Fruit fly (Drosophila melanogaster) whole organism, embryonic: ENCODE results near the gene CG9682.

Experiments
- Atf6 ChIP-seq: fragments of 200-800 bp; sonication (Bioruptor generic); IDR thresholded peaks from 2 replicates; pipeline ENCODE4 v1.3.6; 2022; ENCODE audit warnings: missing biosample characterization, missing genetic modification characterization
- Bdp1 ChIP-seq: fragments of 200-800 bp; sonication (Bioruptor generic); optimal IDR thresholded peaks from 3 replicates; lab custom pipeline; 2016; ENCODE audit warnings: missing biosample characterization, missing genetic modification characterization
- CG10959 ChIP-seq: fragments of 200-800 bp; sonication (Bioruptor generic); IDR thresholded peaks from 2 replicates; pipeline ENCODE4 v1.3.6; 2022; ENCODE audit warnings: missing biosample characterization, missing genetic modification characterization
- CG11723 ChIP-seq: fragments of 200-800 bp; sonication (Bioruptor generic); optimal IDR thresholded peaks from 2 replicates; lab custom pipeline; 2017; ENCODE audit warnings: missing biosample characterization, mild to moderate bottlenecking, missing genetic modification characterization
- CG1603 ChIP-seq: fragments of 200-800 bp; sonication (Bioruptor generic); optimal IDR thresholded peaks from 2 replicates; lab custom pipeline; 2019; ENCODE audit warnings: missing biosample characterization, mild to moderate bottlenecking, missing genetic modification characterization, moderate library complexity
- CG18011 ChIP-seq: fragments of 200-800 bp; sonication (Bioruptor generic); optimal IDR thresholded peaks from 2 replicates; lab custom pipeline; 2017; ENCODE audit warnings: missing biosample characterization, missing genetic modification characterization, mild to moderate bottlenecking, moderate library complexity, missing genotype
- CG2202 ChIP-seq: fragments of 200-800 bp; sonication (Bioruptor generic); optimal IDR thresholded peaks from 2 replicates; lab custom pipeline; 2018; ENCODE audit warnings: missing biosample characterization, mild to moderate bottlenecking, missing genetic modification characterization
- CG2712 ChIP-seq: fragments of 200-800 bp; optimal IDR thresholded peaks from 3 replicates; lab custom pipeline; 2019; ENCODE audit warnings: missing biosample characterization, mild to moderate bottlenecking, missing genetic modification characterization, moderate library complexity
- CG31365 ChIP-seq: fragments of 200-800 bp; sonication (Bioruptor generic); optimal IDR thresholded peaks from 2 replicates; lab custom pipeline; 2018; ENCODE audit warnings: missing biosample characterization, mild to moderate bottlenecking, missing genetic modification characterization
- CG3163 ChIP-seq: fragments of 200-800 bp; sonication (Bioruptor generic); optimal IDR thresholded peaks from 3 replicates; lab custom pipeline; 2016; ENCODE audit warnings: missing biosample characterization, missing genetic modification characterization
- CG3726 ChIP-seq: fragments of 200-800 bp; sonication (Bioruptor generic); IDR thresholded peaks from 3 replicates; pipeline ENCODE4, ENCODE4 v1.3.6; 2022; ENCODE audit warnings: missing biosample characterization, missing genetic modification characterization
- CG4404 ChIP-seq: fragments of 200-800 bp; sonication (Bioruptor generic); IDR thresholded peaks from 2 replicates; pipeline ENCODE4 v1.3.6; 2022; ENCODE audit warnings: missing biosample characterization, missing genetic modification characterization
- CG8765 ChIP-seq: fragments of 200-800 bp; sonication (Bioruptor generic); IDR thresholded peaks from 2 replicates; pipeline ENCODE4 v1.3.6; 2022; ENCODE audit warnings: missing biosample characterization, missing genetic modification characterization
- CG9932 ChIP-seq: fragments of 200-800 bp; sonication (Bioruptor generic); IDR thresholded peaks from 2 replicates; pipeline ENCODE4 v1.3.6; 2022; ENCODE audit warnings: missing biosample characterization, missing genetic modification characterization
- Chrac-16 ChIP-seq: fragments of 200-800 bp; sonication (Bioruptor generic); optimal IDR thresholded peaks from 3 replicates; lab custom pipeline; 2016; ENCODE audit warnings: missing biosample characterization, missing genetic modification characterization
- Dfd ChIP-seq, 2 experiments: fragments of >200 bp; optimal IDR thresholded peaks; 2 replicates each; lab custom pipeline; 2017; ENCODE audit warnings: missing biosample characterization in 2 of 2, missing genetic modification characterization in 2 of 2
- Drgx ChIP-seq: fragments of 200-800 bp; sonication (Bioruptor generic); IDR thresholded peaks from 2 replicates; pipeline ENCODE4 v1.3.6; 2022; ENCODE audit warnings: missing biosample characterization, missing genetic modification characterization
- Med ChIP-seq: fragments of 200-800 bp; sonication (Bioruptor generic); peaks from one replicate; lab custom pipeline; 2016; ENCODE audit warnings: missing biosample characterization, missing genetic modification characterization, mild to moderate bottlenecking, inconsistent platforms, moderate library complexity
- Oli ChIP-seq: fragments of 200-800 bp; sonication (Bioruptor generic); optimal IDR thresholded peaks from 2 replicates; lab custom pipeline; 2018; ENCODE audit warnings: missing biosample characterization, mild to moderate bottlenecking, missing genetic modification characterization, moderate library complexity
- PHDP ChIP-seq: fragments of 200-800 bp; sonication (Bioruptor generic); optimal IDR thresholded peaks from 3 replicates; lab custom pipeline; 2018; ENCODE audit warnings: missing biosample characterization, mild to moderate bottlenecking, missing genetic modification characterization, moderate library complexity
- Rfx ChIP-seq: fragments of 200-800 bp; sonication (Bioruptor generic); IDR thresholded peaks from 2 replicates; pipeline ENCODE4 v1.3.6; 2022; ENCODE audit warnings: missing biosample characterization, missing genetic modification characterization
- Xbp1 ChIP-seq: fragments of 200-800 bp; sonication (Bioruptor generic); optimal IDR thresholded peaks from 3 replicates; lab custom pipeline; 2016; ENCODE audit warnings: missing biosample characterization, mild to moderate bottlenecking, missing genetic modification characterization
- Xrp1 ChIP-seq: fragments of 200-800 bp; sonication (Bioruptor generic); IDR thresholded peaks from 2 replicates; pipeline ENCODE4 v1.3.6; 2022; ENCODE audit warnings: missing biosample characterization, missing genetic modification characterization
- bsh ChIP-seq, 2 experiments: fragments of 200-800 bp; sonication (Bioruptor generic); optimal IDR thresholded peaks; 2 replicates each; lab custom pipeline; 2017 to 2018; ENCODE audit warnings: mild to moderate bottlenecking in 2 of 2, missing biosample characterization in 2 of 2, missing genetic modification characterization in 2 of 2, moderate library complexity in 1 of 2
- btn ChIP-seq: fragments of 200-800 bp; sonication (Bioruptor generic); optimal IDR thresholded peaks from 2 replicates; lab custom pipeline; 2016; ENCODE audit warnings: missing biosample characterization, missing genetic modification characterization
- corto ChIP-seq: fragments of 200-800 bp; sonication (Bioruptor generic); optimal IDR thresholded peaks from 2 replicates; lab custom pipeline; 2016; ENCODE audit warnings: missing biosample characterization, mild to moderate bottlenecking, missing genetic modification characterization, moderate library complexity
- crol ChIP-seq: fragments of 200-800 bp; sonication (Bioruptor generic); IDR thresholded peaks from 2 replicates; pipeline ENCODE4 v1.3.6; 2022; ENCODE audit warnings: missing biosample characterization, missing genetic modification characterization
- dan ChIP-seq: fragments of 200-800 bp; sonication (Bioruptor generic); IDR thresholded peaks from 2 replicates; pipeline ENCODE4 v1.3.6; 2022; ENCODE audit warnings: missing biosample characterization, missing genetic modification characterization
- dmrt11E ChIP-seq: fragments of 200-800 bp; sonication (Bioruptor generic); optimal IDR thresholded peaks from 3 replicates; lab custom pipeline; 2018; ENCODE audit warnings: missing biosample characterization, mild to moderate bottlenecking, missing genetic modification characterization, moderate library complexity
- dmrt99B ChIP-seq: fragments of 200-800 bp; sonication (Bioruptor generic); optimal IDR thresholded peaks from 2 replicates; lab custom pipeline; 2018; ENCODE audit warnings: missing biosample characterization, mild to moderate bottlenecking, missing genetic modification characterization, moderate library complexity
- dpn ChIP-seq, 2 experiments: fragments of 200-800 bp; sonication (Bioruptor generic); optimal IDR thresholded peaks; 3 replicates each; lab custom pipeline; 2016; ENCODE audit warnings: missing biosample characterization in 2 of 2, missing genetic modification characterization in 2 of 2
- gcm ChIP-seq: fragments of 200-800 bp; sonication (Bioruptor generic); optimal IDR thresholded peaks from 2 replicates; lab custom pipeline; 2019; ENCODE audit warnings: missing biosample characterization, mild to moderate bottlenecking, missing genetic modification characterization, moderate library complexity
- lbe ChIP-seq: fragments of 200-800 bp; sonication (Bioruptor generic); optimal IDR thresholded peaks from 2 replicates; lab custom pipeline; 2016; ENCODE audit warnings: missing biosample characterization, mild to moderate bottlenecking, missing genetic modification characterization
- mirr ChIP-seq: fragments of 200-800 bp; sonication (Bioruptor generic); optimal IDR thresholded peaks from 3 replicates; lab custom pipeline; 2018; ENCODE audit warnings: missing biosample characterization, mild to moderate bottlenecking, missing genetic modification characterization
- nerfin-2 ChIP-seq: fragments of 200-800 bp; sonication (Bioruptor generic); IDR thresholded peaks from 2 replicates; pipeline ENCODE4 v1.3.6; 2022; ENCODE audit warnings: missing biosample characterization, missing genetic modification characterization; ENCODE audit not compliant: partially characterized antibody
- nom ChIP-seq: fragments of 200-800 bp; sonication (Bioruptor generic); optimal IDR thresholded peaks from 2 replicates; lab custom pipeline; 2017; ENCODE audit warnings: missing biosample characterization, missing genetic modification characterization, mild to moderate bottlenecking, moderate library complexity, missing genetic modification reagents
- otp ChIP-seq: fragments of 200-800 bp; sonication (Bioruptor generic); IDR thresholded peaks from 3 replicates; pipeline ENCODE4, ENCODE4 v1.3.6; 2022; ENCODE audit warnings: missing biosample characterization, missing genetic modification characterization
- phol ChIP-seq: fragments of 200-800 bp; sonication (Bioruptor generic); optimal IDR thresholded peaks from 3 replicates; lab custom pipeline; 2018; ENCODE audit warnings: missing biosample characterization, mild to moderate bottlenecking, missing genetic modification characterization, moderate library complexity
- prd ChIP-seq, 3 experiments: fragments of >200 bp in 2 of 3; fragments of 200-800 bp in 1 of 3; sonication (Bioruptor generic) in 1 of 3; optimal IDR thresholded peaks in 2 of 3; IDR thresholded peaks in 1 of 3; 2 replicates in 2 of 3; 3 replicates in 1 of 3; pipeline versions ENCODE4 v1.3.6 to Lab custom; 2017 to 2022; ENCODE audit warnings: missing biosample characterization in 1 of 3, missing genetic modification characterization in 1 of 3
- tin ChIP-seq: fragments of 200-800 bp; sonication (Bioruptor generic); optimal IDR thresholded peaks from 3 replicates; lab custom pipeline; 2016; ENCODE audit warnings: missing biosample characterization, missing genetic modification characterization
- tio ChIP-seq: fragments of 200-800 bp; sonication (Bioruptor generic); optimal IDR thresholded peaks from 2 replicates; lab custom pipeline; 2017; ENCODE audit warnings: missing biosample characterization, missing genetic modification characterization, inconsistent platforms
- tna ChIP-seq: fragments of 200-800 bp; sonication (Bioruptor generic); IDR thresholded peaks from 2 replicates; pipeline ENCODE4 v1.3.6; 2022; ENCODE audit warnings: missing biosample characterization, missing genetic modification characterization; ENCODE audit not compliant: partially characterized antibody
- vvl ChIP-seq: fragments of 200-800 bp; sonication (Bioruptor generic); IDR thresholded peaks from 2 replicates; pipeline ENCODE4 v1.3.6; 2022; ENCODE audit warnings: missing biosample characterization, missing genetic modification characterization
- zen ChIP-seq: fragments of 200-800 bp; sonication (Bioruptor generic); optimal IDR thresholded peaks from 3 replicates; lab custom pipeline; 2018; ENCODE audit warnings: missing biosample characterization, mild to moderate bottlenecking, missing genetic modification characterization, moderate library complexity

Gene CG9682

DNA sequence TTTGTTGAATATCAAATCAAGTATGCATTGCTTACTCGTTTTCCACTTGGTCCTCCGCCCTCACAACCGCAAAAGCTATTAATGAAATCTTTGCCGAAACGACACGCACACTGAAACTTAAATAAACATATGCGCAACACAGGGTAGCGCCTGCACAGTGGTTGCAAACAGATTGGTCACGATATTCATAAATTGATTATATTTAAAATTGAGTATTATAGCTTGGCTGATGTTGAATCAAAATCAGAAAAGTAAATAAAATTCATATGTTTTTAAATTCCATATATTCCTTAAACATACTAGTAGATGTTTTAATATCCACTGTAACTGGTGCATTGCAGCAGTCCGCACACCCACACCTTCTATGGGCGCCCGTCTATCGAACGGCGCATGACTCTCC, 33.2 kb downstream of the CG9682 start (continued):
- peak; percentile 28 for TF ChIP-seq dmrt11E
- TF ChIP-seq Chrac-16 = peak; percentile 8
- TF ChIP-seq Xbp1 (GFP tag; lab: Kevin White, UChicago) = peak; percentile 9
- peak; percentile 4 for TF ChIP-seq tio
- TF ChIP-seq lbe = peak; percentile 11
- peak; percentile 66; the same call in 1 of the 2 replicates for TF ChIP-seq Xrp1 (GFP tag; lab: Robert Waterston, UW)
- peak; percentile 27 for TF ChIP-seq PHDP (tag; lab: Kevin White, UChicago)
- TF ChIP-seq Oli = peak; percentile 24
- peak; percentile 58 for TF ChIP-seq CG1603
- peak; percentile 36 for TF ChIP-seq CG2712 (tag; lab: Kevin White, UChicago)
- TF ChIP-seq gcm (GFP tag; lab: Kevin White, UChicago) = peak; percentile 10

dm6 chr3R:30284573-30284972, 33.8 kb downstream of the CG9682 start:
- TF ChIP-seq CG9932 (GFP tag; lab: Robert Waterston, UW) = 0 out of 2 replicates have a peak, but pooled peaks have one; percentile 1
- TF ChIP-seq CG31365 = peak; percentile 77
- peak; percentile 27 for TF ChIP-seq lbe
- TF ChIP-seq Dfd (GFP tag; optimal IDR thresholded peaks at IDR 0.05; lab: Kevin White, UChicago) = peak in 1 of 2 experiments; percentile 15
- TF ChIP-seq corto (GFP tag; lab: Kevin White, UChicago) = peak; percentile 43
- TF ChIP-seq nerfin-2 (GFP tag; lab: Robert Waterston, UW) = no peak
- TF ChIP-seq tna (GFP tag; lab: Robert Waterston, UW) = no peak
- peak; percentile 34; the same call in 1 of the 2 replicates for TF ChIP-seq Drgx (GFP tag; lab: Robert Waterston, UW)
- TF ChIP-seq, all 482 proteins: peak for 6

DNA sequence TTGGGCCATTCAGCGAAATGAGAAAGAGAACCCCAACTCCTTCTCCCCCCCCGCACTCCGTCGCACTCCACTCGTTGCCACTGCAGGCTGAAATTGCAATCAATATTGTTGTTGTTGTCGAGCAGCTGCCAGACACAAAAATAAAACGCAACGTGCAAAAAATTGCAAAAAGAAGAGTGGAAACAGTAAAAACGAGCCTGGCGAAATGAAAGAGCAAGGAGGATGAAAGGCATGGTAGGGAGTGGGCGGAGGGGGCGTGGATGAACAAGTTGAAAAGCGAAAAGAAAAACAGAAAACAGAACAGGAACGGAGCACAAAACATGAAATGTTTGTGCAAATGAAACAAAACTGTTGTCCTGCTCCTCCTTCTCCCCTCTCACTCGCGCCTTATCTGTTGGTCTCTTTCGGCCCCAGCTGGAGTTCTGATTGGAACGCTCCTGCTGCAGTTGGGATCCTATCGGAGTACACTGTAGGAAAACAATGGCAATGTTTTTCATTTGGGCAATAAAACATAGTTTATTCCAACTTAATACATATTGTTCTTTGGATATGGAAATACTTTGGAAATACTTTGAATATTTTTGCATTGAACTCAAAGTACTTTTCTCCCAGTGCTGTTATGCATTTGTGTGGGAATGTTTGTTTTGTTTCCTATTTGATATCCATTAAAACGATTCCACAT, 34.4 kb downstream of the CG9682 start:
- TF ChIP-seq Med (GFP tag; lab: Kevin White, UChicago) = no peak
- TF ChIP-seq CG3163 (GFP tag; lab: Kevin White, UChicago) = no peak
- no peak for TF ChIP-seq Atf6 (GFP tag; lab: Robert Waterston, UW)
- TF ChIP-seq otp = 0 out of 3 replicates have a peak, but pooled peaks have one; percentile 20
- TF ChIP-seq prd (optimal IDR thresholded peaks at IDR 0.05; lab: Kevin White, UChicago) = no peak
- TF ChIP-seq prd (GFP tag; IDR thresholded peaks at IDR 0.05; lab: Robert Waterston, UW) = peak; percentile 67; the same call in 2 of the 3 replicates
- TF ChIP-seq Bdp1 (GFP tag; lab: Kevin White, UChicago) = no peak
- peak; percentile 26; the same call in 1 of the 2 replicates for TF ChIP-seq Xrp1 (GFP tag; lab: Robert Waterston, UW)
- no peak for TF ChIP-seq tin (GFP tag; lab: Kevin White, UChicago)
- peak; percentile 24; the same call in 1 of the 2 replicates for TF ChIP-seq dan (GFP tag; lab: Robert Waterston, UW)
- TF ChIP-seq CG10959 (GFP tag; lab: Robert Waterston, UW) = 0 out of 2 replicates have a peak, but pooled peaks have one; percentile 15
- TF ChIP-seq zen (tag; lab: Kevin White, UChicago) = peak; percentile 40
- TF ChIP-seq dmrt99B (tag; lab: Kevin White, UChicago) = no peak
- TF ChIP-seq bsh (GFP tag; optimal IDR thresholded peaks at IDR 0.05; lab: Kevin White, UChicago) = peak in 1 of 2 experiments; percentile 62
- no peak for TF ChIP-seq vvl (GFP tag; lab: Robert Waterston, UW)
- TF ChIP-seq dmrt11E = peak; percentile 21
- TF ChIP-seq phol (tag; lab: Kevin White, UChicago) = peak; percentile 8
- no peak for TF ChIP-seq CG2202 (tag; lab: Kevin White, UChicago)
- peak; percentile 44; the same call in 1 of the 2 replicates for TF ChIP-seq CG4404
- TF ChIP-seq nom (GFP tag; lab: Kevin White, UChicago) = peak; percentile 99
- TF ChIP-seq dpn (GFP tag; optimal IDR thresholded peaks at IDR 0.05; lab: Kevin White, UChicago) = no peak
- TF ChIP-seq Drgx (GFP tag; lab: Robert Waterston, UW) = peak; percentile 78
- 0 out of 2 replicates have a peak, but pooled peaks have one; percentile 28 for TF ChIP-seq crol (GFP tag; lab: Robert Waterston, UW)
- TF ChIP-seq btn (GFP tag; lab: Kevin White, UChicago) = no peak
- no peak for TF ChIP-seq CG11723 (GFP tag; lab: Kevin White, UChicago)
- no peak for TF ChIP-seq mirr (GFP tag; lab: Kevin White, UChicago)
- peak; percentile 42 for TF ChIP-seq lbe
- peak; percentile 20 for TF ChIP-seq CG1603
- TF ChIP-seq Rfx (GFP tag; lab: Robert Waterston, UW) = no peak
- 0 out of 3 replicates have a peak, but pooled peaks have one; percentile 23 for TF ChIP-seq CG3726 (GFP tag; lab: Robert Waterston, UW)
- TF ChIP-seq CG8765 (GFP tag; lab: Robert Waterston, UW) = no peak
- no peak for TF ChIP-seq CG18011 (GFP tag; lab: Kevin White, UChicago)
